Fruit fly (Drosophila melanogaster) whole organism, adult: Measurements from ENCODE around the gene CG14841.

Experiments
- CG11617 ChIP-seq: fragments of 200-800 bp; sonication (Bioruptor generic); optimal IDR thresholded peaks from 2 replicates; lab custom pipeline; 2017; ENCODE audit warnings: mild to moderate bottlenecking, missing biosample characterization, missing genetic modification reagents, missing genetic modification characterization
- CG12768 ChIP-seq: fragments of 200-800 bp; sonication (Bioruptor generic); optimal IDR thresholded peaks from 2 replicates; lab custom pipeline; 2017; ENCODE audit warnings: missing biosample characterization, missing genetic modification characterization, mild to moderate bottlenecking, moderate library complexity, missing genetic modification reagents
- CG14711 ChIP-seq: fragments of 200-800 bp; sonication (Bioruptor generic); optimal IDR thresholded peaks from 2 replicates; lab custom pipeline; 2018; ENCODE audit warnings: missing biosample characterization, mild to moderate bottlenecking, missing genetic modification characterization, moderate library complexity
- CG1620 ChIP-seq: fragments of 200-800 bp; sonication (Bioruptor generic); optimal IDR thresholded peaks from 2 replicates; lab custom pipeline; 2016; ENCODE audit warnings: missing biosample characterization, missing genetic modification characterization
- CG33017 ChIP-seq: fragments of 200-800 bp; sonication (Bioruptor generic); optimal IDR thresholded peaks from 2 replicates; lab custom pipeline; 2018; ENCODE audit warnings: missing biosample characterization, mild to moderate bottlenecking, missing genetic modification characterization, moderate library complexity
- CG5204 ChIP-seq: fragments of 200-800 bp; sonication (Bioruptor generic); optimal IDR thresholded peaks from 2 replicates; lab custom pipeline; 2016; ENCODE audit warnings: missing biosample characterization, missing genetic modification characterization
- CG7045 ChIP-seq: fragments of 200-800 bp; sonication (Bioruptor generic); optimal IDR thresholded peaks from 2 replicates; lab custom pipeline; 2017; ENCODE audit warnings: missing biosample characterization, mild to moderate bottlenecking, missing genetic modification characterization
- CG7101 ChIP-seq: fragments of 200-800 bp; sonication (Bioruptor generic); optimal IDR thresholded peaks from 2 replicates; lab custom pipeline; 2018; ENCODE audit warnings: missing biosample characterization, mild to moderate bottlenecking, missing genetic modification characterization, moderate library complexity
- Clk ChIP-seq: fragments of 200-800 bp; sonication (Bioruptor generic); optimal IDR thresholded peaks from 2 replicates; lab custom pipeline; 2017; ENCODE audit warnings: missing biosample characterization, missing genetic modification characterization
- Crg-1 ChIP-seq: fragments of 200-800 bp; sonication (Bioruptor generic); optimal IDR thresholded peaks from 2 replicates; lab custom pipeline; 2016; ENCODE audit warnings: missing biosample characterization, missing genetic modification characterization
- Hr96 ChIP-seq: fragments of 200-800 bp; sonication (Bioruptor generic); optimal IDR thresholded peaks from 2 replicates; lab custom pipeline; 2016; ENCODE audit warnings: missing biosample characterization, missing genetic modification characterization
- Mnt ChIP-seq: fragments of 200-800 bp; sonication (Bioruptor generic); optimal IDR thresholded peaks from 2 replicates; lab custom pipeline; 2016; ENCODE audit warnings: missing biosample characterization, mild to moderate bottlenecking, missing genetic modification characterization
- bab1 ChIP-seq: fragments of 200-800 bp; sonication (Bioruptor generic); optimal IDR thresholded peaks from 3 replicates; lab custom pipeline; 2019; ENCODE audit warnings: missing biosample characterization, mild to moderate bottlenecking, missing genetic modification characterization, moderate library complexity
- cic ChIP-seq: fragments of 200-800 bp; sonication (Bioruptor generic); optimal IDR thresholded peaks from 2 replicates; lab custom pipeline; 2017; ENCODE audit warnings: missing biosample characterization, mild to moderate bottlenecking, missing genetic modification characterization, moderate library complexity
- cnc ChIP-seq, 2 experiments: fragments of >200 bp; optimal IDR thresholded peaks; 2 replicates each; lab custom pipeline; 2017
- kay ChIP-seq: fragments of 200-800 bp; sonication (Bioruptor generic); peaks from one replicate; lab custom pipeline; 2016; ENCODE audit warnings: missing biosample characterization, missing genetic modification characterization, borderline replicate concordance
- ovo ChIP-seq: fragments of 200-800 bp; sonication (Bioruptor generic); optimal IDR thresholded peaks from 2 replicates; lab custom pipeline; 2016; ENCODE audit warnings: missing biosample characterization, missing genetic modification characterization
- pad ChIP-seq: fragments of 200-800 bp; sonication (Bioruptor generic); optimal IDR thresholded peaks from 3 replicates; lab custom pipeline; 2017; ENCODE audit warnings: missing biosample characterization, missing genetic modification characterization, mild to moderate bottlenecking, moderate library complexity, missing genetic modification reagents
- tj ChIP-seq: fragments of 200-800 bp; sonication (Bioruptor generic); optimal IDR thresholded peaks from 3 replicates; lab custom pipeline; 2017; ENCODE audit warnings: missing biosample characterization, mild to moderate bottlenecking, missing genetic modification characterization, moderate library complexity
- toe ChIP-seq: fragments of 200-800 bp; sonication (Bioruptor generic); optimal IDR thresholded peaks from 2 replicates; lab custom pipeline; 2016; ENCODE audit warnings: missing biosample characterization, missing genetic modification characterization

The CG14841 gene

DNA sequence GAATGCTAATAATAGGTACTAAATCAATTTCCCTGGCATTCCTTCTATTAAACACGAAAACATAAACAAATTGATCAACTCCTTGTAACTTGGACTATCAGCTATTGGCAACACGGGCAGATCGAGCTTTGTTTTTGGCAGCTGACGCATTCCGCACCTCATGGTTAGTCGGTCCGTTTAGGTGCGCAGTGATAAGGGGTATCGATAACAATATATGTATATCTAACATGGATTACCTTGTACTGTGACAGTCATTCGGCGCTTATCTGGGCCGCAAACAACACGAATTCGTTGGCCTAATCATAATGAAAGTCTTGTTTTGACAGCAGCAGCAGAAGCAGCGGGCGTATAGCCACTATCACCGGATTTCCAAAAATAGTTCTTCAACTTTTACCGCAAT lies 25.8 kb upstream of the CG14841 start:
- TF ChIP-seq kay (GFP tag; lab: Kevin White, UChicago) (peak; percentile 46), Mnt (no peak), cnc (optimal IDR thresholded peaks at IDR 0.05; lab: Kevin White, UChicago) (no peak)

DNA sequence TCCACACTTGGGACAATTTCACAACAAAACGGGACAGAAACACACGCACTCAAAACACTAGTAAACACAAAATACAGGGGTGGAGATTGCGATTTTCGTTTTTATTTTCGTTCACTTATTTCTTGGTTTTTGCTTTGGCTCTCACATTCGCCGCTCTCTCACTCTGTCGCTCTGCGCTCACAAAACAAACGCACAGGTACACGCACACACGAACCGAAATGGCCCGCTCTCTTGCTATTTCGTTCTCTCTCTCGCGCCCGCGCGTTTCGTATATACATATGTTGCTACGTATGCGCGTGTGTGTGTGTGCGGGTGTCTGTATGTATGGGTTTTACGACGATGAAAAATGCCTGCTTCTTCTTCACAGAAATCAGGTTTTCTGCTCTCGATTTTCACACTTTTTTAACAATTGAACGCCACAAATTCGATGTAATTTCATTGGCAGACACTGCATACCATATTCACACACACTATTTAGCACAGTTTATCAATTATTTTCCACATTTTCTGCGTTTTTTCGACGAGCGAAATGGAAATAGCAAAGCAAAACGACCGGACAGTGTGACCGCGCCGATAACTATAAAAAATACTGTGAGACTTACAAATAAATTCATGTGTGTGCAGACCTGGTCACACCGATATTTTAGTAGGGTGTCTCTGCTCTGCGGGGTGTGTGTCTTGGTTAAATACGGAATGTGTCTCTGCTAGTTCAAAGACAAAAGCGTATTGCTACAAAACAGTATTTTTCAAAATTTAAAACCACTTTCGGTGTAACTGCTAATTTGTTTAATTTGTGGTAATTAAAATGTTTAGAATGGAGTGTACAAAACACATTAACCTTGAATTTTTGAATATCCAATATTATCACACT lies 24.3 kb upstream of the CG14841 start, which contains the start of gene trx:
Gene trx, minus strand, starts transcription at position 584 of the 871 bp plus-strand sequence.
- TF ChIP-seq cic, result peak; percentile 41
- TF ChIP-seq CG14711 (tag; lab: Kevin White, UChicago), result peak; percentile 16
- no peak for TF ChIP-seq pad (GFP tag; lab: Kevin White, UChicago)
- peak; percentile 20 for TF ChIP-seq Mnt
- peak; percentile 23 for TF ChIP-seq CG1620 (GFP tag; lab: Kevin White, UChicago)
- TF ChIP-seq CG12768 (GFP tag; lab: Kevin White, UChicago), result peak; percentile 31
- TF ChIP-seq CG33017 (tag; lab: Kevin White, UChicago), result no peak
- TF ChIP-seq bab1 (GFP tag; lab: Kevin White, UChicago), result peak; percentile 31

DNA sequence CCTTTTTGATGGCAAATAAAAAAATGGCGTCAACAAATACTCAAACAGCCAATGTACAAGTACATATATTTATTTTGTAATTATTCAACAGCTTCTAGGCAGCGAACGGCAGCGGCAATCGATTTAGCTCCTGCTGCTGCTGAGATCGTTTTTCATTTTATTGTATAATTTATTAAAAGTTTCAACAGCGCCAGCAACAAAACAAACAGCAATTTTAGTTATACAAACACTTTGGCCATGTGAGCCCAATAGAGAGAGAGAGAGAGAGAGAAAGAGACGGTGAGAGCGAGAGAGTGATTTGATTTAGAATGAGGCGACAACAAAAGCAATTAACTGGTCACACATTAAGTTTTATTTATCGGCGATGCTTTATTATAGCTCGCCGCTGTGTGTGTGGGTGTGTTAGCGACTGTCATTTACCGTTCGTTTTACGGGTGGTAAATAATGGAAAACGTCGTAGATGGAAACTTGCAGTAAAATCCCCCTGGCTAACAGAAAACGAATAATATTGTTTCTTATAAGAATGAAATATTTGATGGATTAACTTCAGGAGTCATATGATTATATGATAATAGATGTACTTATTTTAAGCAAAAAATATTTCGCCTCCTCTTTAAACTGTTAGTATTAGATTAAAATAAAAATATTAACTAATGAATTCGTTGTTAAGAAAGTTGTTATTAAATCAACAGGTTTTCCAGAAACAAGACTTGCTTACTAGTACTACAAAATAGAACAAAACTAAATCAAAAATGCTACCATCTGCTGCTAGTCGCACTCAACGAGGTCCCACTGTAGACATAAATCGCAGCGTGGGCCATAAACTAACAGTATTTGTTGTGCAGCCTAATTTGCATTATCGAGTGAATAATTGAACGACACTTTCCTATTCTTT lies 23.1 kb upstream of the CG14841 start:
- TF ChIP-seq pad (GFP tag; lab: Kevin White, UChicago) (peak; percentile 1), CG7045 (GFP tag; lab: Kevin White, UChicago) (peak; percentile 39), Crg-1 (GFP tag; lab: Kevin White, UChicago) (no peak), CG12768 (GFP tag; lab: Kevin White, UChicago) (no peak), tj (no peak), toe (GFP tag; lab: Kevin White, UChicago) (no peak), Clk (GFP tag; lab: Kevin White, UChicago) (no peak), ovo (GFP tag; lab: Kevin White, UChicago) (peak; percentile 96), CG7101 (tag; lab: Kevin White, UChicago) (peak; percentile 9), CG5204 (peak; percentile 58), cic (peak; percentile 76), CG33017 (tag; lab: Kevin White, UChicago) (no peak), Hr96 (GFP tag; lab: Kevin White, UChicago) (no peak), CG14711 (tag; lab: Kevin White, UChicago) (peak; percentile 5), kay (GFP tag; lab: Kevin White, UChicago) (peak; percentile 96), CG11617 (GFP tag; lab: Kevin White, UChicago) (no peak), CG1620 (GFP tag; lab: Kevin White, UChicago) (no peak), cnc (optimal IDR thresholded peaks at IDR 0.05; lab: Kevin White, UChicago) (no peak), bab1 (GFP tag; lab: Kevin White, UChicago) (no peak), Mnt (peak; percentile 37)

DNA sequence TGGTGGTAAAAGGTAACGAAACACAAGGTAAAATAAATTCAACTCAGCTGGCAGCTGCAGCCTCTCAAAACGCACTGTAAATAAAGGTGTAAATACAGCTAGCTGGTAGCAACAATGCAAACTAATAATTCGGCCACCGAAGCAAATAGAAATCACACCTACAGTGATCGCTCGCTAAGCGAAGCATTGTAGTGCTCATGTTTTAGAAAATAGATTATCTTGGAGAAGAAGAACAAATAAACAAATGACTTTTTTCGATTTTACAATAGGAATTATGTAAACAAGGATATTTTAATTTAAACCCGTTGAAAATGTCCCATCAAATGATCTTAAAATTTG lies 22.2 kb upstream of the CG14841 start:
- peak; percentile 1 for TF ChIP-seq CG33017 (tag; lab: Kevin White, UChicago)
- TF ChIP-seq CG11617 (GFP tag; lab: Kevin White, UChicago), result no peak
- peak; percentile 12 for TF ChIP-seq Hr96 (GFP tag; lab: Kevin White, UChicago)
- TF ChIP-seq CG7101 (tag; lab: Kevin White, UChicago), result peak; percentile 17
- TF ChIP-seq CG1620 (GFP tag; lab: Kevin White, UChicago), result no peak
- no peak for TF ChIP-seq CG7045 (GFP tag; lab: Kevin White, UChicago)
- TF ChIP-seq bab1 (GFP tag; lab: Kevin White, UChicago), result no peak
- TF ChIP-seq CG5204, result no peak

DNA sequence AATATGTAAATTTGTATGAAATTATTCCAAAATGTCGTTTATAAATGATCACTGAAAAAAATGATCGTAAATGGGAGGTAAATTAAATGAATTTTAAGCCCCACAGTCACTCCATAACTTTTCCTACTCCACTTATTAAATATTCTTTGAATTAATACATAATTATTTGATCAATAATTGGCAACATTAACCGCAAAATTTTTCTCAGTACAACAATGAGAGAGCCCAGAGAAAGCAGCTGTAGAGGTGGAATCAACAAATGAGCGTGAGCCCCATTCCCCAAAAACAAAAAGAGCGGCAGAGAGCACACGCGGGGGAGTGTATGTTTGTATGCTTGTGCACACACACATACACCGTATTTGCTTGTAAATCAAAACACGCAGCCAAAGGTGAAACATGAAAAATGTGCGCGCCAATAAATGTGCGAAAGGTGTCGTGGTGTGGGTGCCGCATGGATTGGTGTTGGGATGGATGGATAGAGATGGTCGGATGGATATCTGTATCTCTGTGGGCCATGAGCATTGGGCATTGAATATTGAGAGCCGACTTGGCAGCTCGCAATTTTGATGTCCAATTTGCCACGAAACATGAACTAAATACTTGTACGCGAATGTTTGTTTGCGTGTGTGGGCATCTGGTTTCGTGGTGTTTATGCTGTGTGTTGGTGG lies 21.7 kb upstream of the CG14841 start:
- peak; percentile 60 for TF ChIP-seq Hr96 (GFP tag; lab: Kevin White, UChicago)
- peak; percentile 32 for TF ChIP-seq ovo (GFP tag; lab: Kevin White, UChicago)
- TF ChIP-seq kay (GFP tag; lab: Kevin White, UChicago), result no peak
- peak; percentile 94 for TF ChIP-seq CG7045 (GFP tag; lab: Kevin White, UChicago)
- TF ChIP-seq bab1 (GFP tag; lab: Kevin White, UChicago), result peak; percentile 74
- TF ChIP-seq Clk (GFP tag; lab: Kevin White, UChicago), result peak; percentile 89
- peak; percentile 41 for TF ChIP-seq CG1620 (GFP tag; lab: Kevin White, UChicago)
- peak; percentile 72 for TF ChIP-seq pad (GFP tag; lab: Kevin White, UChicago)
- peak; percentile 95 for TF ChIP-seq CG33017 (tag; lab: Kevin White, UChicago)
- peak; percentile 66 for TF ChIP-seq Crg-1 (GFP tag; lab: Kevin White, UChicago)
- TF ChIP-seq CG12768 (GFP tag; lab: Kevin White, UChicago), result peak; percentile 91
- no peak for TF ChIP-seq cnc (optimal IDR thresholded peaks at IDR 0.05; lab: Kevin White, UChicago)
- peak; percentile 95 for TF ChIP-seq CG7101 (tag; lab: Kevin White, UChicago)
- peak; percentile 92 for TF ChIP-seq CG14711 (tag; lab: Kevin White, UChicago)
- TF ChIP-seq CG11617 (GFP tag; lab: Kevin White, UChicago), result peak; percentile 88
- peak; percentile 57 for TF ChIP-seq Mnt
- peak; percentile 71 for TF ChIP-seq toe (GFP tag; lab: Kevin White, UChicago)
- TF ChIP-seq tj, result peak; percentile 67
- peak; percentile 71 for TF ChIP-seq cic
- peak; percentile 93 for TF ChIP-seq CG5204
